Worm (Caenorhabditis elegans): ENCODE measurements around the gene bub-3.

The bub-3 gene

ce11 chrII:13725793-13726192 is at the start of gene bub-3, which contains the start of gene Y54G9A.7:
Gene bub-3 (plus strand): TSS chrII:13726062.
Gene Y54G9A.7 (minus strand): TSS chrII:13725799.
- no peak for TF ChIP-seq skn-1 (tag; optimal IDR thresholded peaks at IDR 0.05)
- peak; percentile 48 for TF ChIP-seq unc-55 (GFP tag; optimal IDR thresholded peaks at IDR 0.05)
- TF ChIP-seq peb-1 (tag; optimal IDR thresholded peaks at IDR 0.05) = no peak
- no peak for TF ChIP-seq crh-2 (tag; optimal IDR thresholded peaks at IDR 0.05)
- TF ChIP-seq sma-9 (GFP tag; optimal IDR thresholded peaks at IDR 0.05) = no peak
- TF ChIP-seq sma-9 (tag; optimal IDR thresholded peaks at IDR 0.05) = no peak
- no peak for TF ChIP-seq nhr-237 (tag; optimal IDR thresholded peaks at IDR 0.05)
- TF ChIP-seq elt-3 (tag; optimal IDR thresholded peaks at IDR 0.05) = no peak
- TF ChIP-seq aly-2 (tag; optimal IDR thresholded peaks at IDR 0.05) = no peak
- TF ChIP-seq gmeb-1 (tag; optimal IDR thresholded peaks at IDR 0.05) = peak; percentile 48
- TF ChIP-seq nhr-23 (tag; optimal IDR thresholded peaks at IDR 0.05) = no peak
- no peak for TF ChIP-seq blmp-1 (tag; optimal IDR thresholded peaks at IDR 0.05; ENCODE audit: insufficient read depth)
- TF ChIP-seq sem-4 (tag; optimal IDR thresholded peaks at IDR 0.05) = no peak
- TF ChIP-seq mdl-1 (tag; optimal IDR thresholded peaks at IDR 0.05) = no peak
- no peak for TF ChIP-seq mab-5 (tag; optimal IDR thresholded peaks at IDR 0.05)
- no peak for TF ChIP-seq ceh-16 (tag; optimal IDR thresholded peaks at IDR 0.05)
- no peak for TF ChIP-seq unc-62 (GFP tag; optimal IDR thresholded peaks at IDR 0.05)
- no peak for TF ChIP-seq mbf-1 (tag; optimal IDR thresholded peaks at IDR 0.05)
- no peak for TF ChIP-seq nhr-21 (tag; optimal IDR thresholded peaks at IDR 0.05)
- TF ChIP-seq lsy-2 (tag; optimal IDR thresholded peaks at IDR 0.05) = peak in 1 of 2 experiments; percentile 13
- TF ChIP-seq nhr-10 (tag; optimal IDR thresholded peaks at IDR 0.05) = no peak
- TF ChIP-seq nhr-6 (tag; optimal IDR thresholded peaks at IDR 0.05) = no peak
- no peak for TF ChIP-seq C34F6.9 (tag; optimal IDR thresholded peaks at IDR 0.05)

ce11 chrII:13677927-13678326 is 47.9 kb upstream of the bub-3 start:
- TF ChIP-seq Y55F3AM.14 (GFP tag; optimal IDR thresholded peaks at IDR 0.05) = no peak
- TF ChIP-seq lin-13 (GFP tag; optimal IDR thresholded peaks at IDR 0.05) = no peak
- no peak for TF ChIP-seq nhr-6 (tag; optimal IDR thresholded peaks at IDR 0.05)
- TF ChIP-seq mdl-1 (tag; optimal IDR thresholded peaks at IDR 0.05) = no peak
- TF ChIP-seq zag-1 (tag; optimal IDR thresholded peaks at IDR 0.05) = no peak

- peak; percentile 47 for TF ChIP-seq Y55F3AM.14 (GFP tag; optimal IDR thresholded peaks at IDR 0.05)
- TF ChIP-seq elt-1 (tag; optimal IDR thresholded peaks at IDR 0.05) = no peak
- peak; percentile 23 for TF ChIP-seq crh-2 (tag; optimal IDR thresholded peaks at IDR 0.05)
- TF ChIP-seq egl-27 (tag; optimal IDR thresholded peaks at IDR 0.05) = peak; percentile 16
- TF ChIP-seq sma-3 (GFP tag; optimal IDR thresholded peaks at IDR 0.05) = peak; percentile 85
- TF ChIP-seq nhr-21 (tag; optimal IDR thresholded peaks at IDR 0.05) = peak; percentile 87
- TF ChIP-seq peb-1 (tag; optimal IDR thresholded peaks at IDR 0.05) = no peak
- no peak for TF ChIP-seq ztf-1 (GFP tag; conservative IDR thresholded peaks at IDR 0.05)
- no peak for TF ChIP-seq R02D3.7 (tag; optimal IDR thresholded peaks at IDR 0.05)
- peak; percentile 26 for TF ChIP-seq nhr-129 (tag; optimal IDR thresholded peaks at IDR 0.05)
- TF ChIP-seq nhr-23 (tag; optimal IDR thresholded peaks at IDR 0.05) = no peak
- peak; percentile 9 for TF ChIP-seq fos-1 (tag; optimal IDR thresholded peaks at IDR 0.05)
- no peak for TF ChIP-seq C34F6.9 (tag; optimal IDR thresholded peaks at IDR 0.05)
- TF ChIP-seq sma-9 (GFP tag; optimal IDR thresholded peaks at IDR 0.05) = peak; percentile 65
- peak; percentile 44 for TF ChIP-seq sma-9 (tag; optimal IDR thresholded peaks at IDR 0.05)
- no peak for TF ChIP-seq nhr-237 (tag; optimal IDR thresholded peaks at IDR 0.05)
- TF ChIP-seq ztf-11 (tag; optimal IDR thresholded peaks at IDR 0.05) = no peak
- TF ChIP-seq nhr-25 (tag; optimal IDR thresholded peaks at IDR 0.05) = peak; percentile 75
- peak in 1 of 2 experiments; percentile 12 for TF ChIP-seq lsy-2 (tag; optimal IDR thresholded peaks at IDR 0.05)
- no peak for TF ChIP-seq alr-1 (tag; optimal IDR thresholded peaks at IDR 0.05)
- no peak for TF ChIP-seq unc-62 (GFP tag; optimal IDR thresholded peaks at IDR 0.05)
- no peak for TF ChIP-seq nhr-10 (tag; optimal IDR thresholded peaks at IDR 0.05)
- peak; percentile 52 for TF ChIP-seq blmp-1 (tag; optimal IDR thresholded peaks at IDR 0.05; ENCODE audit: insufficient read depth)
- TF ChIP-seq elt-3 (tag; optimal IDR thresholded peaks at IDR 0.05) = no peak
Observed at ce11 chrII:13678555-13679119, 47.2 kb upstream of the bub-3 start.

- TF ChIP-seq gmeb-1 (tag; optimal IDR thresholded peaks at IDR 0.05) (no peak), peb-1 (tag; optimal IDR thresholded peaks at IDR 0.05) (no peak), Y55F3AM.14 (GFP tag; optimal IDR thresholded peaks at IDR 0.05) (no peak), lin-11 (tag; optimal IDR thresholded peaks at IDR 0.05) (no peak), unc-39 (tag; optimal IDR thresholded peaks at IDR 0.05) (no peak), snpc-4 (tag; optimal IDR thresholded peaks at IDR 0.05) (no peak), mbf-1 (tag; optimal IDR thresholded peaks at IDR 0.05) (no peak), lin-39 (tag; optimal IDR thresholded peaks at IDR 0.05) (no peak), crh-2 (tag; optimal IDR thresholded peaks at IDR 0.05) (no peak), ceh-16 (tag; optimal IDR thresholded peaks at IDR 0.05) (no peak), C34F6.9 (tag; optimal IDR thresholded peaks at IDR 0.05) (no peak), egl-27 (tag; optimal IDR thresholded peaks at IDR 0.05) (peak; percentile 1), sem-4 (tag; optimal IDR thresholded peaks at IDR 0.05) (no peak), nhr-12 (tag; optimal IDR thresholded peaks at IDR 0.05) (no peak), sma-3 (GFP tag; optimal IDR thresholded peaks at IDR 0.05) (peak; percentile 62), ceh-82 (tag; optimal IDR thresholded peaks at IDR 0.05) (no peak), sma-9 (GFP tag; optimal IDR thresholded peaks at IDR 0.05) (peak; percentile 91), sma-9 (tag; optimal IDR thresholded peaks at IDR 0.05) (no peak), zag-1 (tag; optimal IDR thresholded peaks at IDR 0.05) (no peak), nhr-77 (tag; optimal IDR thresholded peaks at IDR 0.05) (no peak), mdl-1 (tag; optimal IDR thresholded peaks at IDR 0.05) (peak in 1 of 2 experiments; percentile 18), lsy-2 (tag; optimal IDR thresholded peaks at IDR 0.05) (no peak), aly-2 (tag; optimal IDR thresholded peaks at IDR 0.05) (no peak), fos-1 (tag; optimal IDR thresholded peaks at IDR 0.05) (peak; percentile 28), unc-55 (GFP tag; optimal IDR thresholded peaks at IDR 0.05) (no peak), ztf-1 (GFP tag; conservative IDR thresholded peaks at IDR 0.05) (no peak)
Observed at ce11 chrII:13679775-13680320, 46.0 kb upstream of the bub-3 start.

All from whole organism, L2 larva.